ENCODE assay signal across 5 worm cellular contexts in the genomic region with DNA sequence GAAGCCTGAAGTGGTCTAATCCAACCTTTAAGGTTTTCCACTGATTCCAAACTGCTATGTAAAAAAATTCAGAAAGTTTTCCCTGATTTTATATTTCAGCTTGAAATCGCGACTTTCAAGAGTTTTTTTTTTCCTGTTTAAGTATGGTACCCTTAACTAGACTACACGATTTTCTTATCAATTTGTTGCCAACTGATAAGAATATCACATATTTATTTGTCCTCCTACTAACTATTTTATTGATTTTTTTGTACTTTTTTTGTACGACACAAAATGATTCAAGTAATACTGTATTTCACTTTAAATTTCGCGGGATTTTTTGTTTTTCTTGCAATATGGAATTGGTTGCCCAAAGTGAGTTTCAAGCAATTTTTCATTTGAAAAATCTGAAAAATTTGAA.
TF ChIP-seq lines count a peak whose summit lies in the region.

No protein-coding gene starts in this region.

TF ChIP-seq in whole organism, L1 larva, 84 proteins besides CTCF, POLR2A, EP300 and RAD21:
- TF ChIP-seq elt-2 (tag; optimal IDR thresholded peaks at IDR 0.05; lab: Kevin White, UChicago) (peak; percentile 39), efl-1 (optimal IDR thresholded peaks at IDR 0.05; lab: Kevin White, UChicago) (no peak), efl-1 (GFP tag; optimal IDR thresholded peaks at IDR 0.05 in 1 of 2; lab: Kevin White, UChicago) (no peak)

TF ChIP-seq in whole organism, L2 larva, 48 proteins besides CTCF, POLR2A, EP300 and RAD21:
- TF ChIP-seq F13H6.1 (tag; optimal IDR thresholded peaks at IDR 0.05; lab: Kevin White, UChicago): no peak
- TF ChIP-seq fos-1 (tag; optimal IDR thresholded peaks at IDR 0.05; lab: Kevin White, UChicago): peak; percentile 35

TF ChIP-seq in whole organism, L3 larva, 47 proteins besides CTCF, POLR2A, EP300 and RAD21:
- TF ChIP-seq elt-2 (tag; optimal IDR thresholded peaks at IDR 0.05; lab: Kevin White, UChicago) (peak; percentile 66), hmg-11 (tag; optimal IDR thresholded peaks at IDR 0.05; lab: Kevin White, UChicago) (no peak), nhr-43 (tag; optimal IDR thresholded peaks at IDR 0.05; lab: Kevin White, UChicago; ENCODE audit: poor library complexity, severe bottlenecking) (no peak), pqm-1 (tag; optimal IDR thresholded peaks at IDR 0.05; lab: Kevin White, UChicago) (peak; percentile 52), fkh-2 (tag; optimal IDR thresholded peaks at IDR 0.05; lab: Kevin White, UChicago) (no peak)

TF ChIP-seq in whole organism, L4 larva, 104 proteins besides CTCF, POLR2A, EP300 and RAD21:
- TF ChIP-seq pqm-1 (tag; optimal IDR thresholded peaks at IDR 0.05; lab: Kevin White, UChicago) (peak; percentile 36), snpc-4 (tag; optimal IDR thresholded peaks at IDR 0.05; lab: Kevin White, UChicago) (no peak), daf-8 (GFP tag; IDR thresholded peaks at IDR 0.05; lab: Robert Waterston, UW) (no peak), tag-97 (GFP tag; IDR thresholded peaks at IDR 0.05; lab: Robert Waterston, UW) (no peak), lin-29 (GFP tag; IDR thresholded peaks at IDR 0.05; lab: Robert Waterston, UW) (no peak), nhr-28 (tag; optimal IDR thresholded peaks at IDR 0.05; lab: Kevin White, UChicago) (peak; percentile 69), nhr-237 (tag; optimal IDR thresholded peaks at IDR 0.05; lab: Kevin White, UChicago) (no peak), ceh-20 (GFP tag; IDR thresholded peaks at IDR 0.05; lab: Robert Waterston, UW) (no peak), nhr-77 (tag; optimal IDR thresholded peaks at IDR 0.05; lab: Kevin White, UChicago) (peak; percentile 53)

TF ChIP-seq in whole organism, late embryonic, 69 proteins besides CTCF, POLR2A, EP300 and RAD21:
- peak; percentile 70 for TF ChIP-seq elt-2 (tag; optimal IDR thresholded peaks at IDR 0.05; lab: Kevin White, UChicago)
- no peak for TF ChIP-seq gmeb-2 (tag; optimal IDR thresholded peaks at IDR 0.05; lab: Kevin White, UChicago)
- no peak for TF ChIP-seq che-1 (tag; optimal IDR thresholded peaks at IDR 0.05; lab: Kevin White, UChicago)

Comparison
In these comparisons a context has a peak if more than half of its experiments do, and no peak if none do; other contexts are left out.
1. Of the 29 proteins assayed by ChIP-seq in both whole organism, L4 larva and whole organism, L1 larva: peak only in whole organism, L4 larva: nhr-28, nhr-77 and pqm-1; only in whole organism, L1 larva: none; in both: none; in neither: 26.